Worm (Caenorhabditis elegans) whole organism, L4 larva: ENCODE results near the gene gphr-2.

Experiments used
- D1046.2 ChIP-seq: fragments of 200-800 bp; sonication (Bioruptor generic); IDR thresholded peaks from 2 replicates; pipeline ENCODE4 v1.3.6; 2022; ENCODE audit warnings: missing genetic modification characterization, missing compliant biosample characterization
- ZK546.5 ChIP-seq, 2 experiments: sonication (generic microtip); optimal IDR thresholded peaks; 2 replicates each; lab custom pipeline; 2017; ENCODE audit warnings: missing biosample characterization in 2 of 2, missing genetic modification characterization in 2 of 2
- ces-1 ChIP-seq: fragments of 150-350 bp; sonication (generic microtip); optimal IDR thresholded peaks from 4 replicates; lab custom pipeline; 2014; ENCODE audit warnings: missing biosample characterization, missing genetic modification reagents, missing genetic modification characterization
- jun-1 ChIP-seq: fragments of 150-350 bp; optimal IDR thresholded peaks from 2 replicates; lab custom pipeline; 2014; ENCODE audit warnings: missing biosample characterization, missing genetic modification reagents, missing genetic modification characterization
- lim-7 ChIP-seq: fragments of 200-800 bp; sonication (Bioruptor generic); IDR thresholded peaks from 2 replicates; pipeline ENCODE4 v1.3.6; 2022; ENCODE audit warnings: missing genetic modification characterization, missing compliant biosample characterization
- mep-1 ChIP-seq: fragments of 150-350 bp; sonication (generic microtip); optimal IDR thresholded peaks from 3 replicates; lab custom pipeline; 2014; ENCODE audit warnings: missing biosample characterization, missing genetic modification characterization
- pqm-1 ChIP-seq: sonication (generic microtip); optimal IDR thresholded peaks from 2 replicates; lab custom pipeline; 2017; ENCODE audit warnings: missing biosample characterization, missing genetic modification characterization

DNA sequence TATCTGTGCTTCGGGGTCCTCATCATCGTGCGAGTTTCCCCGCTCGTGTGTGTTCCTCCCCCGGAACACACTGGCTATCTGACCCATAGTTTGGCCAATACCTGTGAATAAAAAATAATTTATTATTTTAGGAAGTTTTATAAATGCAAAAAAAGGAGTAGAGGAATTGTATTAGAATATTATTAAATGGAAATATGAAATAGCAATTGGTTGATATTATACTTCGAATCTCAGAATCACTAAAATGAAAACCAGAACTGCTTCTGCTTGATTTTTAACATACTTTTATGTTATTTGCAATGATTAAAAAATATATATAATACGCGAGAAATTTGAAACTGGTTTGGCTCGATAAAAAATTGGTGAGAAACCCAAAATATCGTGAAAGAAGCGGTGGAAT, 4.0 kb upstream of the gphr-2 start, which contains the start of gene mgrn-1:
- TF ChIP-seq ces-1 (no peak), lim-7 (GFP tag; lab: Robert Waterston, UW) (no peak), jun-1 (no peak), pqm-1 (tag; lab: Kevin White, UChicago) (no peak), D1046.2 (no peak), mep-1 (no peak), ZK546.5 (tag; optimal IDR thresholded peaks at IDR 0.05; lab: Kevin White, UChicago) (no peak)
